Worm (Caenorhabditis elegans) whole organism, L1 larva: ENCODE results near the gene R03A10.5.

Source experiments
- blmp-1 ChIP-seq: fragments of 150-350 bp; optimal IDR thresholded peaks from 2 replicates; lab custom pipeline; 2014; ENCODE audit warnings: missing biosample characterization, missing genetic modification characterization
- ceh-82 ChIP-seq, 3 experiments: fragments of 150-350 bp in 1 of 3; sonication (generic microtip) in 2 of 3; optimal IDR thresholded peaks; 2 replicates each; lab custom pipeline; 2014 to 2017; ENCODE audit warnings: missing biosample characterization in 3 of 3, missing genetic modification characterization in 3 of 3
- ces-1 ChIP-seq: fragments of 150-350 bp; optimal IDR thresholded peaks from 2 replicates; lab custom pipeline; 2014; ENCODE audit warnings: missing biosample characterization, missing genetic modification reagents, missing genetic modification characterization
- efl-1 ChIP-seq, 4 experiments: fragments of 150-350 bp; optimal IDR thresholded peaks in 3 of 4; peaks in 1 of 4; 1 replicate in 1 of 4; 2 replicates in 3 of 4; lab custom pipeline; 2014; ENCODE audit warnings: missing biosample characterization in 2 of 4, missing genetic modification characterization in 2 of 4, missing genetic modification reagents in 2 of 4
- egl-27 ChIP-seq, 2 experiments: fragments of 150-350 bp in 1 of 2; sonication (generic microtip); optimal IDR thresholded peaks; 3 replicates each; lab custom pipeline; 2017 to 2018; ENCODE audit warnings: missing biosample characterization in 2 of 2, missing genetic modification characterization in 2 of 2, missing genetic modification reagents in 2 of 2
- elt-2 ChIP-seq: sonication (generic microtip); optimal IDR thresholded peaks from 2 replicates; lab custom pipeline; 2016; ENCODE audit warnings: missing genetic modification characterization, mild to moderate bottlenecking, inconsistent platforms, missing compliant biosample characterization, missing genetic modification reagents
- elt-3 ChIP-seq, 6 experiments: fragments of 150-350 bp in 1 of 6; sonication (generic microtip); optimal IDR thresholded peaks; 2 replicates each; lab custom pipeline; 2017 to 2018; ENCODE audit warnings: missing biosample characterization in 6 of 6, missing genetic modification characterization in 6 of 6, inconsistent platforms in 1 of 6
- fkh-10 ChIP-seq: sonication (generic microtip); optimal IDR thresholded peaks from 2 replicates; lab custom pipeline; 2017; ENCODE audit warnings: missing biosample characterization, missing genetic modification reagents, missing genetic modification characterization
- fkh-4 ChIP-seq: sonication (generic microtip); optimal IDR thresholded peaks from 2 replicates; lab custom pipeline; 2016; ENCODE audit warnings: missing compliant biosample characterization, missing genetic modification characterization, borderline replicate concordance
- grh-1 ChIP-seq: fragments of 200-800 bp; sonication (Bioruptor generic); IDR thresholded peaks from 2 replicates; pipeline ENCODE4 v1.3.6; 2022; ENCODE audit warnings: missing genetic modification reagents, missing genetic modification characterization, missing compliant biosample characterization
- lin-13 ChIP-seq: fragments of 150-350 bp; optimal IDR thresholded peaks from 2 replicates; lab custom pipeline; 2014; ENCODE audit warnings: missing biosample characterization, missing genetic modification reagents, missing genetic modification characterization
- lin-14 ChIP-seq: fragments of 200-800 bp; sonication (Bioruptor generic); optimal IDR thresholded peaks from 2 replicates; lab custom pipeline; 2018; ENCODE audit warnings: mild to moderate bottlenecking, missing genetic modification characterization, moderate library complexity, missing compliant biosample characterization
- lin-35 ChIP-seq, 2 experiments: fragments of 150-350 bp; optimal IDR thresholded peaks; 2 replicates each; lab custom pipeline; 2014; ENCODE audit warnings: missing biosample characterization in 2 of 2, missing genetic modification characterization in 2 of 2, missing genetic modification reagents in 2 of 2
- mdl-1 ChIP-seq, 2 experiments: fragments of 150-350 bp; optimal IDR thresholded peaks; 2 replicates each; lab custom pipeline; 2014 to 2017; ENCODE audit warnings: missing biosample characterization in 2 of 2, missing genetic modification characterization in 2 of 2, inconsistent platforms in 1 of 2
- mef-2 ChIP-seq: fragments of 150-350 bp; optimal IDR thresholded peaks from 2 replicates; lab custom pipeline; 2014; ENCODE audit warnings: missing biosample characterization, missing genetic modification characterization
- mep-1 ChIP-seq: fragments of 150-350 bp; optimal IDR thresholded peaks from 2 replicates; lab custom pipeline; 2014; ENCODE audit warnings: missing biosample characterization, missing genetic modification characterization
- nhr-12 ChIP-seq: sonication (generic microtip); optimal IDR thresholded peaks from 2 replicates; lab custom pipeline; 2017; ENCODE audit warnings: missing biosample characterization, missing genetic modification characterization
- nhr-19 ChIP-seq: fragments of 200-800 bp; sonication (Bioruptor generic); conservative IDR thresholded peaks from 2 replicates; pipeline ENCODE4 v1.3.6; 2022; ENCODE audit warnings: missing genetic modification characterization, missing compliant biosample characterization
- nhr-20 ChIP-seq: sonication (generic microtip); optimal IDR thresholded peaks from 2 replicates; lab custom pipeline; 2016; ENCODE audit warnings: mild to moderate bottlenecking, missing genetic modification characterization, missing compliant biosample characterization
- nhr-76 ChIP-seq: sonication (generic microtip); optimal IDR thresholded peaks from 2 replicates; lab custom pipeline; 2017; ENCODE audit warnings: missing biosample characterization, missing genetic modification characterization
- nhr-85 ChIP-seq: sonication (generic microtip); peaks from one replicate; lab custom pipeline; 2016; ENCODE audit warnings: missing genetic modification characterization, inconsistent platforms, missing compliant biosample characterization
- nhr-90 ChIP-seq: sonication (generic microtip); optimal IDR thresholded peaks from 2 replicates; lab custom pipeline; 2016; ENCODE audit warnings: mild to moderate bottlenecking, missing genetic modification characterization, missing compliant biosample characterization; ENCODE audit not compliant: poor library complexity
- pag-3 ChIP-seq: sonication (generic microtip); optimal IDR thresholded peaks from 2 replicates; lab custom pipeline; 2017; ENCODE audit warnings: missing genetic modification characterization, mild to moderate bottlenecking, missing compliant biosample characterization, antibody characterized with exemption, borderline replicate concordance; ENCODE audit not compliant: insufficient read depth
- snpc-4 ChIP-seq: fragments of 150-350 bp; optimal IDR thresholded peaks from 2 replicates; lab custom pipeline; 2014; ENCODE audit warnings: missing biosample characterization, missing genetic modification characterization
- sox-4 ChIP-seq: sonication (generic microtip); optimal IDR thresholded peaks from 2 replicates; lab custom pipeline; 2016; ENCODE audit warnings: missing genetic modification characterization, missing compliant biosample characterization
- tlp-1 ChIP-seq: fragments of 150-350 bp; optimal IDR thresholded peaks from 2 replicates; lab custom pipeline; 2014; ENCODE audit warnings: missing biosample characterization, missing genetic modification characterization
- unc-62 ChIP-seq: fragments of 150-350 bp; optimal IDR thresholded peaks from 2 replicates; lab custom pipeline; 2014; ENCODE audit warnings: missing biosample characterization, missing genetic modification reagents, missing genetic modification characterization
- xbp-1 ChIP-seq: sonication (generic microtip); optimal IDR thresholded peaks from 2 replicates; lab custom pipeline; 2016; ENCODE audit warnings: missing genetic modification characterization, missing compliant biosample characterization
- zag-1 ChIP-seq: fragments of 150-350 bp; optimal IDR thresholded peaks from 2 replicates; lab custom pipeline; 2014; ENCODE audit warnings: missing biosample characterization, missing genetic modification characterization

R03A10.5 gene

ce11 chrX:15446292-15446794, at the start of gene R03A10.5:
Gene R03A10.5 (plus strand): TSS chrX:15446722.
- TF ChIP-seq nhr-12 (tag; lab: Kevin White, UChicago) (no peak), nhr-85 (tag; lab: Kevin White, UChicago) (peak; percentile 81), egl-27 (tag; optimal IDR thresholded peaks at IDR 0.05; lab: Kevin White, UChicago) (no peak), grh-1 (GFP tag; lab: Robert Waterston, UW) (peak; percentile 75), ceh-82 (tag; optimal IDR thresholded peaks at IDR 0.05; lab: Kevin White, UChicago) (no peak), nhr-19 (0 out of 2 replicates have a peak, but pooled peaks have one; percentile 5), lin-14 (GFP tag; lab: Kevin White, UChicago) (peak; percentile 61), blmp-1 (tag; lab: Kevin White, UChicago) (peak; percentile 38)

- TF ChIP-seq efl-1 (optimal IDR thresholded peaks at IDR 0.05; lab: Kevin White, UChicago) = no peak
- TF ChIP-seq efl-1 (GFP tag; optimal IDR thresholded peaks at IDR 0.05 in 1 of 2; lab: Kevin White, UChicago) = peak in 1 of 2 experiments; percentile 63
- TF ChIP-seq nhr-90 = no peak
- no peak for TF ChIP-seq snpc-4 (tag; lab: Kevin White, UChicago)
Observed at ce11 chrX:15407631-15408030, 38.9 kb upstream of the R03A10.5 start, which contains the start of gene psa-3. Gene psa-3 (plus strand): TSS chrX:15407931.

ce11 chrX:15408577-15408976, 37.9 kb upstream of the R03A10.5 start:
- TF ChIP-seq tlp-1 = peak; percentile 88
- TF ChIP-seq efl-1 (optimal IDR thresholded peaks at IDR 0.05; lab: Kevin White, UChicago) = no peak
- peak in 1 of 2 experiments; percentile 35 for TF ChIP-seq efl-1 (GFP tag; optimal IDR thresholded peaks at IDR 0.05 in 1 of 2; lab: Kevin White, UChicago)
- no peak for TF ChIP-seq nhr-76 (tag; lab: Kevin White, UChicago)
- no peak for TF ChIP-seq mef-2
- no peak for TF ChIP-seq lin-13 (GFP tag; lab: Kevin White, UChicago)
- no peak for TF ChIP-seq fkh-10 (GFP tag; lab: Kevin White, UChicago)
- no peak for TF ChIP-seq xbp-1 (tag; lab: Kevin White, UChicago)
- peak; percentile 92 for TF ChIP-seq elt-2

ce11 chrX:15415226-15415625, 31.3 kb upstream of the R03A10.5 start, which contains the start of gene pqn-36:
Gene pqn-36 (minus strand): TSS chrX:15415493.
- TF ChIP-seq unc-62 (no peak), efl-1 (optimal IDR thresholded peaks at IDR 0.05; lab: Kevin White, UChicago) (no peak), efl-1 (GFP tag; optimal IDR thresholded peaks at IDR 0.05 in 1 of 2; lab: Kevin White, UChicago) (peak in 1 of 2 experiments; percentile 57)

ce11 chrX:15420671-15421070, 25.9 kb upstream of the R03A10.5 start, which contains the start of gene F39D8.3:
Gene F39D8.3 (plus strand): TSS chrX:15420971.
- no peak for TF ChIP-seq mep-1 (tag; lab: Kevin White, UChicago)
- peak; percentile 25 for TF ChIP-seq blmp-1 (tag; lab: Kevin White, UChicago)
- no peak for TF ChIP-seq egl-27 (tag; optimal IDR thresholded peaks at IDR 0.05; lab: Kevin White, UChicago)
- TF ChIP-seq lin-13 (GFP tag; lab: Kevin White, UChicago) = no peak
- no peak for TF ChIP-seq fkh-4
- no peak for TF ChIP-seq zag-1 (tag; lab: Kevin White, UChicago)
- no peak for TF ChIP-seq unc-62
- no peak for TF ChIP-seq ces-1 (GFP tag; lab: Kevin White, UChicago)

ce11 chrX:15423708-15424423, 22.7 kb upstream of the R03A10.5 start:
- TF ChIP-seq pag-3 (tag; lab: Kevin White, UChicago) (peak; percentile 18), nhr-85 (tag; lab: Kevin White, UChicago) (no peak), mdl-1 (tag; optimal IDR thresholded peaks at IDR 0.05; lab: Kevin White, UChicago) (peak in 1 of 2 experiments; percentile 31), xbp-1 (tag; lab: Kevin White, UChicago) (no peak), elt-2 (peak; percentile 79), lin-35 (GFP tag; optimal IDR thresholded peaks at IDR 0.05; lab: Kevin White, UChicago) (peak in 1 of 2 experiments; percentile 55), nhr-20 (tag; lab: Kevin White, UChicago) (peak; percentile 20), elt-3 (tag; optimal IDR thresholded peaks at IDR 0.05; lab: Kevin White, UChicago) (peak in 2 of 6 experiments; percentile 17 to 25), blmp-1 (tag; lab: Kevin White, UChicago) (peak; percentile 49), lin-14 (GFP tag; lab: Kevin White, UChicago) (peak; percentile 66), sox-4 (tag; lab: Kevin White, UChicago) (no peak)
- TF ChIP-seq, all 84 proteins: peak for 8
